Fruit fly (Drosophila melanogaster): ENCODE results near the gene dco.

- no peak for TF ChIP-seq pan (optimal IDR thresholded peaks at IDR 0.05)
- no peak for TF ChIP-seq psq (optimal IDR thresholded peaks at IDR 0.05)
Measured at dm6 chr3R:31109126-31109525, 48.1 kb upstream of the dco start, which contains the start of gene Mayo.
